Fruit fly (Drosophila melanogaster) whole organism, adult: ENCODE results near the gene CG32829.
A peak's percentile ranks its signal among the peaks of the same experiment; 100 is the strongest.

Source experiments
- CG11617 ChIP-seq: fragments of 200-800 bp; sonication (Bioruptor generic); optimal IDR thresholded peaks from 2 replicates; lab custom pipeline; 2017; ENCODE audit warnings: mild to moderate bottlenecking, missing biosample characterization, missing genetic modification reagents, missing genetic modification characterization
- CG12768 ChIP-seq: fragments of 200-800 bp; sonication (Bioruptor generic); optimal IDR thresholded peaks from 2 replicates; lab custom pipeline; 2017; ENCODE audit warnings: missing biosample characterization, missing genetic modification characterization, mild to moderate bottlenecking, moderate library complexity, missing genetic modification reagents
- CG14711 ChIP-seq: fragments of 200-800 bp; sonication (Bioruptor generic); optimal IDR thresholded peaks from 2 replicates; lab custom pipeline; 2018; ENCODE audit warnings: missing biosample characterization, mild to moderate bottlenecking, missing genetic modification characterization, moderate library complexity
- CG1620 ChIP-seq: fragments of 200-800 bp; sonication (Bioruptor generic); optimal IDR thresholded peaks from 2 replicates; lab custom pipeline; 2016; ENCODE audit warnings: missing biosample characterization, missing genetic modification characterization
- CG33017 ChIP-seq: fragments of 200-800 bp; sonication (Bioruptor generic); optimal IDR thresholded peaks from 2 replicates; lab custom pipeline; 2018; ENCODE audit warnings: missing biosample characterization, mild to moderate bottlenecking, missing genetic modification characterization, moderate library complexity
- CG5204 ChIP-seq: fragments of 200-800 bp; sonication (Bioruptor generic); optimal IDR thresholded peaks from 2 replicates; lab custom pipeline; 2016; ENCODE audit warnings: missing biosample characterization, missing genetic modification characterization
- CG7045 ChIP-seq: fragments of 200-800 bp; sonication (Bioruptor generic); optimal IDR thresholded peaks from 2 replicates; lab custom pipeline; 2017; ENCODE audit warnings: missing biosample characterization, mild to moderate bottlenecking, missing genetic modification characterization
- CG7101 ChIP-seq: fragments of 200-800 bp; sonication (Bioruptor generic); optimal IDR thresholded peaks from 2 replicates; lab custom pipeline; 2018; ENCODE audit warnings: missing biosample characterization, mild to moderate bottlenecking, missing genetic modification characterization, moderate library complexity
- Clk ChIP-seq: fragments of 200-800 bp; sonication (Bioruptor generic); optimal IDR thresholded peaks from 2 replicates; lab custom pipeline; 2017; ENCODE audit warnings: missing biosample characterization, missing genetic modification characterization
- Crg-1 ChIP-seq: fragments of 200-800 bp; sonication (Bioruptor generic); optimal IDR thresholded peaks from 2 replicates; lab custom pipeline; 2016; ENCODE audit warnings: missing biosample characterization, missing genetic modification characterization
- Hr96 ChIP-seq: fragments of 200-800 bp; sonication (Bioruptor generic); optimal IDR thresholded peaks from 2 replicates; lab custom pipeline; 2016; ENCODE audit warnings: missing biosample characterization, missing genetic modification characterization
- Mnt ChIP-seq: fragments of 200-800 bp; sonication (Bioruptor generic); optimal IDR thresholded peaks from 2 replicates; lab custom pipeline; 2016; ENCODE audit warnings: missing biosample characterization, mild to moderate bottlenecking, missing genetic modification characterization
- bab1 ChIP-seq: fragments of 200-800 bp; sonication (Bioruptor generic); optimal IDR thresholded peaks from 3 replicates; lab custom pipeline; 2019; ENCODE audit warnings: missing biosample characterization, mild to moderate bottlenecking, missing genetic modification characterization, moderate library complexity
- cic ChIP-seq: fragments of 200-800 bp; sonication (Bioruptor generic); optimal IDR thresholded peaks from 2 replicates; lab custom pipeline; 2017; ENCODE audit warnings: missing biosample characterization, mild to moderate bottlenecking, missing genetic modification characterization, moderate library complexity
- cnc ChIP-seq, 2 experiments: fragments of >200 bp; optimal IDR thresholded peaks; 2 replicates each; lab custom pipeline; 2017
- kay ChIP-seq: fragments of 200-800 bp; sonication (Bioruptor generic); peaks from one replicate; lab custom pipeline; 2016; ENCODE audit warnings: missing biosample characterization, missing genetic modification characterization, borderline replicate concordance
- ovo ChIP-seq: fragments of 200-800 bp; sonication (Bioruptor generic); optimal IDR thresholded peaks from 2 replicates; lab custom pipeline; 2016; ENCODE audit warnings: missing biosample characterization, missing genetic modification characterization
- pad ChIP-seq: fragments of 200-800 bp; sonication (Bioruptor generic); optimal IDR thresholded peaks from 3 replicates; lab custom pipeline; 2017; ENCODE audit warnings: missing biosample characterization, missing genetic modification characterization, mild to moderate bottlenecking, moderate library complexity, missing genetic modification reagents
- tj ChIP-seq: fragments of 200-800 bp; sonication (Bioruptor generic); optimal IDR thresholded peaks from 3 replicates; lab custom pipeline; 2017; ENCODE audit warnings: missing biosample characterization, mild to moderate bottlenecking, missing genetic modification characterization, moderate library complexity
- toe ChIP-seq: fragments of 200-800 bp; sonication (Bioruptor generic); optimal IDR thresholded peaks from 2 replicates; lab custom pipeline; 2016; ENCODE audit warnings: missing biosample characterization, missing genetic modification characterization

CG32829 gene

dm6 chr2L:6913964-6914363 lies 2.3 kb downstream of the CG32829 start, which contains the start of gene Wee1:
TSS of gene Wee1 (minus strand) at chr2L:6914138.
- TF ChIP-seq Clk (no peak), toe (GFP tag; lab: Kevin White, UChicago) (no peak), Mnt (GFP tag; lab: Kevin White, UChicago) (peak; percentile 39), cnc (optimal IDR thresholded peaks at IDR 0.05; lab: Kevin White, UChicago) (no peak), CG7045 (no peak), CG12768 (GFP tag; lab: Kevin White, UChicago) (no peak), pad (no peak), cic (GFP tag; lab: Kevin White, UChicago) (no peak), kay (GFP tag; lab: Kevin White, UChicago) (no peak), CG1620 (no peak), ovo (GFP tag; lab: Kevin White, UChicago) (no peak), CG14711 (tag; lab: Kevin White, UChicago) (peak; percentile 3), bab1 (peak; percentile 60), Hr96 (GFP tag; lab: Kevin White, UChicago) (no peak), CG11617 (GFP tag; lab: Kevin White, UChicago) (no peak), Crg-1 (GFP tag; lab: Kevin White, UChicago) (no peak), CG33017 (tag; lab: Kevin White, UChicago) (no peak), CG5204 (no peak), tj (GFP tag; lab: Kevin White, UChicago) (no peak), CG7101 (tag; lab: Kevin White, UChicago) (peak; percentile 0)

DNA sequence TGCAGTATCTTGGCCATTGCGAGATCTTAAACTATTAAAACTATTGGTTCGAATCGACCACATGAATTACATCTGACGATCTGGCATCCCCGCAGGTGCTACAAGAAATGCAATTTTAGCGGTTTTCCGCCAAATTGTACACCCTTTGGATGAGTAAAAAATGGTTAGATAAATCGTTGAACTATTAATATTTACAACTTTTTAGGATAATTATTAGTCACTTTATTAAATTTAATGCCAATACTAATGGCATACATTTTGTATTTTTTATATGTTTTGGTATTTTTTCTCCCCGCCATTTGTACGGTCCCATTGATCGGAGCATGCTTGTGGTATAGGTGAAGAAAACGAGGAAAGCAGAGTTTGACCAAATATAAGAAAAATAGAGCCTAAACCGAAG lies 8.5 kb downstream of the CG32829 start, which contains the start of the genes Polr1F and Rat1:
Gene Polr1F, minus strand, starts transcription at position 84 of the 400 bp plus-strand sequence.
Gene Rat1, plus strand, starts transcription at position 323 of the 400 bp plus-strand sequence.
- TF ChIP-seq Mnt (GFP tag; lab: Kevin White, UChicago): peak; percentile 77
- peak; percentile 16 for TF ChIP-seq CG11617 (GFP tag; lab: Kevin White, UChicago)
- TF ChIP-seq CG14711 (tag; lab: Kevin White, UChicago): peak; percentile 17
- peak; percentile 25 for TF ChIP-seq CG1620
- TF ChIP-seq CG12768 (GFP tag; lab: Kevin White, UChicago): no peak
- TF ChIP-seq bab1: peak; percentile 27

DNA sequence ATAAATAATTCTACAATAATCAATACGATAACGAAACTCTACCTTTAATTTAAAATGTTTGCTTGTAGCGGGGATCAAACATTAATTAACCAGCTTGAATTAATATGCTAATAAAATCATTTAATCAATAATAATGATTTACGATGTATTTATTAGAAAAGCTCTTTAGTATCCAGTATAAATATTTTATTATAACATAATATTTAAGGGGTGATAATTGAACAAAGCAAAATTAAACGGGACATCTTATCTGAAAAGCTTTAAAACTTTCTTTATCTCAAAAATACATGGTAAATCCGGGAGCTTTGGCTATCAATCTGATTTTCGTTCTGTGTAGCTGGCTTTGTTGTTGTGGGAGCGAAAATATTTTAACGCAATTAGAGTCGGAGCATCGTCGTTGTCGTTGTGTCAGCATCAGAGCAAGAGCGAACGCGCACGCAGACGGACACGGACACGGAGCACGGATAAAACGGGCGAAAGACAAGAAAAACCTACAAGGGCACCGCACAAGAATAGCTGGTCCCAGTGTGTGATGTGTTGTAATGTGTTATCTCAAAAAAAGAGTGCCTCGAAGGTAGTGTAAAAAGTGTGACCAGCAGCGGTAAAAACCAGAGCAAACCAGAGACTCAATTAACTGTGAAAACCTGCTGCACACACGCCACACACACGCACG lies 41.6 kb downstream of the CG32829 start, which contains the start of gene Nlg2:
Gene Nlg2, plus strand, starts transcription at position 375 of the 673 bp plus-strand sequence.
- TF ChIP-seq CG5204 (no peak), toe (GFP tag; lab: Kevin White, UChicago) (no peak), CG7045 (peak; percentile 62), Clk (no peak), CG33017 (tag; lab: Kevin White, UChicago) (peak; percentile 16), CG12768 (GFP tag; lab: Kevin White, UChicago) (peak; percentile 42), CG11617 (GFP tag; lab: Kevin White, UChicago) (peak; percentile 12)

dm6 chr2L:6874006-6874405 lies 42.2 kb downstream of the CG32829 start:
- TF ChIP-seq Mnt (GFP tag; lab: Kevin White, UChicago) (no peak), CG11617 (GFP tag; lab: Kevin White, UChicago) (no peak), Crg-1 (GFP tag; lab: Kevin White, UChicago) (no peak), pad (no peak), CG14711 (tag; lab: Kevin White, UChicago) (no peak), CG5204 (no peak), Hr96 (GFP tag; lab: Kevin White, UChicago) (no peak), tj (GFP tag; lab: Kevin White, UChicago) (no peak), CG7045 (no peak), kay (GFP tag; lab: Kevin White, UChicago) (no peak), ovo (GFP tag; lab: Kevin White, UChicago) (no peak), cnc (optimal IDR thresholded peaks at IDR 0.05; lab: Kevin White, UChicago) (no peak), cic (GFP tag; lab: Kevin White, UChicago) (no peak), CG12768 (GFP tag; lab: Kevin White, UChicago) (no peak), bab1 (no peak), CG1620 (no peak)

- TF ChIP-seq CG12768 (GFP tag; lab: Kevin White, UChicago) (no peak), kay (GFP tag; lab: Kevin White, UChicago) (no peak), Clk (no peak), pad (no peak), CG5204 (no peak), Crg-1 (GFP tag; lab: Kevin White, UChicago) (no peak), CG33017 (tag; lab: Kevin White, UChicago) (no peak), tj (GFP tag; lab: Kevin White, UChicago) (no peak), CG7101 (tag; lab: Kevin White, UChicago) (no peak), Hr96 (GFP tag; lab: Kevin White, UChicago) (no peak), CG11617 (GFP tag; lab: Kevin White, UChicago) (no peak), bab1 (no peak)
Observed at dm6 chr2L:6870777-6871176, 45.5 kb downstream of the CG32829 start.

dm6 chr2L:6870289-6870688 lies 46.0 kb downstream of the CG32829 start, which contains the start of gene Nha1:
TSS of gene Nha1 (minus strand) at chr2L:6870389.
- TF ChIP-seq cic (GFP tag; lab: Kevin White, UChicago): no peak
- no peak for TF ChIP-seq cnc (optimal IDR thresholded peaks at IDR 0.05; lab: Kevin White, UChicago)
- TF ChIP-seq Hr96 (GFP tag; lab: Kevin White, UChicago): no peak
- no peak for TF ChIP-seq toe (GFP tag; lab: Kevin White, UChicago)
- TF ChIP-seq CG5204: no peak
- TF ChIP-seq CG12768 (GFP tag; lab: Kevin White, UChicago): no peak
- TF ChIP-seq kay (GFP tag; lab: Kevin White, UChicago): no peak
